Worm (Caenorhabditis elegans): ENCODE results near the gene sec-5.

DNA sequence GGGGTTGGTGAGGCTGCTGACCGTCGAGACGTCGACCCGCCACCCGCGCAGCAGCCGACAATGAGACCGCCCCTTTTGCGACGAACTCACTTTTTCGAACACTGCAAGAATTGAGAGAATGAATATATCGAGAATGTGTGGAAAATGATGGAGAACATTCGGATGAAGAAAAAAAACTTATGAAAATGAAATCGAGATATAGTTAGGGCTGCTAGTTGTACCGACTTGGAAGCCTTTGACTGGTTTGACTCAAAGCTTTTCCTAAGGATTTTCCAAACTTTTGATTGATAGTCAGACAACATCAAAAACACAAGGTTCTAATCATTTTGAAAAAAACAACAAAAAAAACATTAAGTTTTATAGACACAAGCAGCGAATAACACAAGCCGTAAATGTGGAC, 11.4 kb upstream of the sec-5 start, which contains the start of gene sym-2:
- TF ChIP-seq W03F9.2 (tag; optimal IDR thresholded peaks at IDR 0.05) = no peak
- no peak for TF ChIP-seq him-1 (tag; optimal IDR thresholded peaks at IDR 0.05)
- TF ChIP-seq dao-5 (tag; optimal IDR thresholded peaks at IDR 0.05) = no peak

Data from whole organism, L4/young adult.